Worm (Caenorhabditis elegans): ENCODE data around the gene lido-7.

Gene lido-7

ce11 chrII:3000535-3001264 is 12.6 kb downstream of the lido-7 start, which contains the start of gene lido-9:
TSS of gene lido-9 (plus strand) at chrII:3000768.
- no peak for TF ChIP-seq lin-13 (tag; optimal IDR thresholded peaks at IDR 0.05)
- TF ChIP-seq unc-39 (tag; optimal IDR thresholded peaks at IDR 0.05) = no peak
- TF ChIP-seq nhr-2 (tag; optimal IDR thresholded peaks at IDR 0.05) = no peak
- no peak for TF ChIP-seq sptf-1 (tag; optimal IDR thresholded peaks at IDR 0.05)
- no peak for TF ChIP-seq mab-5 (tag; optimal IDR thresholded peaks at IDR 0.05)
- TF ChIP-seq cnd-1 (tag; optimal IDR thresholded peaks at IDR 0.05) = peak; percentile 24
- TF ChIP-seq ceh-83 (GFP tag; optimal IDR thresholded peaks at IDR 0.05) = peak; percentile 19

ce11 chrII:3002211-3002610 is 14.1 kb downstream of the lido-7 start, which contains the start of gene lido-10:
TSS of gene lido-10 (plus strand) at chrII:3002511.
- no peak for TF ChIP-seq nhr-2 (tag; optimal IDR thresholded peaks at IDR 0.05)
- TF ChIP-seq ceh-83 (GFP tag; optimal IDR thresholded peaks at IDR 0.05) = no peak
- no peak for TF ChIP-seq lin-32 (GFP tag; optimal IDR thresholded peaks at IDR 0.05)
- no peak for TF ChIP-seq mab-5 (tag; optimal IDR thresholded peaks at IDR 0.05)
- no peak for TF ChIP-seq bed-3 (GFP tag; optimal IDR thresholded peaks at IDR 0.05)
- no peak for TF ChIP-seq ztf-11 (tag; optimal IDR thresholded peaks at IDR 0.05)
- no peak for TF ChIP-seq pha-4 (tag; optimal IDR thresholded peaks at IDR 0.05)
- TF ChIP-seq sptf-1 (tag; optimal IDR thresholded peaks at IDR 0.05) = no peak
- TF ChIP-seq M03D4.4 (tag; optimal IDR thresholded peaks at IDR 0.05) = no peak
- no peak for TF ChIP-seq elt-3 (tag; optimal IDR thresholded peaks at IDR 0.05)
- TF ChIP-seq nhr-76 (tag; optimal IDR thresholded peaks at IDR 0.05) = no peak
- no peak for TF ChIP-seq unc-120 (tag; optimal IDR thresholded peaks at IDR 0.05; ENCODE audit: poor library complexity, severe bottlenecking)

- no peak for TF ChIP-seq elt-3 (tag; optimal IDR thresholded peaks at IDR 0.05)
These were observed 15.6 kb downstream of the lido-7 start, which contains the start of gene lido-11 for ce11 chrII:3003667-3004066. TSS of gene lido-11 (plus strand) at chrII:3003967.

- TF ChIP-seq sptf-1 (tag; optimal IDR thresholded peaks at IDR 0.05) = no peak
- no peak for TF ChIP-seq ceh-39 (tag; optimal IDR thresholded peaks at IDR 0.05)
- no peak for TF ChIP-seq ham-2 (GFP tag; optimal IDR thresholded peaks at IDR 0.05)
- TF ChIP-seq mab-5 (tag; optimal IDR thresholded peaks at IDR 0.05) = no peak
- TF ChIP-seq unc-120 (tag; optimal IDR thresholded peaks at IDR 0.05; ENCODE audit: poor library complexity, severe bottlenecking) = no peak
- no peak for TF ChIP-seq nhr-12 (tag; optimal IDR thresholded peaks at IDR 0.05)
- no peak for TF ChIP-seq mls-2 (tag; optimal IDR thresholded peaks at IDR 0.05)
- no peak for TF ChIP-seq drap-1 (GFP tag; optimal IDR thresholded peaks at IDR 0.05)
- TF ChIP-seq mep-1 (tag; optimal IDR thresholded peaks at IDR 0.05) = no peak
- no peak for TF ChIP-seq zip-8 (tag; optimal IDR thresholded peaks at IDR 0.05)
- no peak for TF ChIP-seq ztf-11 (tag; optimal IDR thresholded peaks at IDR 0.05)
These were observed 17.4 kb downstream of the lido-7 start, which contains the start of gene lido-12 for ce11 chrII:3005499-3005898. TSS of gene lido-12 (plus strand) at chrII:3005799.

- no peak for TF ChIP-seq elt-1 (tag; optimal IDR thresholded peaks at IDR 0.05; ENCODE audit: borderline replicate concordance, insufficient read depth)
- TF ChIP-seq unc-39 (tag; optimal IDR thresholded peaks at IDR 0.05) = no peak
- TF ChIP-seq nhr-237 (tag; optimal IDR thresholded peaks at IDR 0.05) = no peak
- no peak for TF ChIP-seq zip-8 (tag; optimal IDR thresholded peaks at IDR 0.05)
- TF ChIP-seq ceh-39 (tag; optimal IDR thresholded peaks at IDR 0.05) = peak; percentile 8
These were observed 20.3 kb downstream of the lido-7 start, which contains the start of gene sdz-5 for ce11 chrII:3008400-3008799. TSS of gene sdz-5 (plus strand) at chrII:3008700.

- TF ChIP-seq ceh-39 (tag; optimal IDR thresholded peaks at IDR 0.05) = no peak
- no peak for TF ChIP-seq nhr-28 (tag; optimal IDR thresholded peaks at IDR 0.05)
- TF ChIP-seq elt-1 (tag; optimal IDR thresholded peaks at IDR 0.05; ENCODE audit: borderline replicate concordance, insufficient read depth) = no peak
- no peak for TF ChIP-seq ceh-43 (GFP tag; optimal IDR thresholded peaks at IDR 0.05)
- no peak for TF ChIP-seq hlh-1 (tag; optimal IDR thresholded peaks at IDR 0.05)
- no peak for TF ChIP-seq unc-62 (GFP tag; optimal IDR thresholded peaks at IDR 0.05)
- no peak for TF ChIP-seq zip-8 (tag; optimal IDR thresholded peaks at IDR 0.05)
- TF ChIP-seq sptf-1 (tag; optimal IDR thresholded peaks at IDR 0.05) = no peak
- TF ChIP-seq nhr-237 (tag; optimal IDR thresholded peaks at IDR 0.05) = no peak
- TF ChIP-seq M03D4.4 (tag; optimal IDR thresholded peaks at IDR 0.05) = no peak
- no peak for TF ChIP-seq sem-2 (GFP tag; optimal IDR thresholded peaks at IDR 0.05)
- no peak for TF ChIP-seq ceh-83 (GFP tag; optimal IDR thresholded peaks at IDR 0.05)
- TF ChIP-seq ham-2 (GFP tag; optimal IDR thresholded peaks at IDR 0.05) = no peak
- TF ChIP-seq cnd-1 (tag; optimal IDR thresholded peaks at IDR 0.05) = no peak
- TF ChIP-seq lsy-2 (tag; optimal IDR thresholded peaks at IDR 0.05) = no peak
- no peak for TF ChIP-seq elt-3 (tag; optimal IDR thresholded peaks at IDR 0.05)
These were observed 24.0 kb downstream of the lido-7 start, which contains the start of gene C41H7.9 for ce11 chrII:3012133-3012532. TSS of gene C41H7.9 (minus strand) at chrII:3012233.

Data from whole organism, mixed stage, embryonic.